Worm (Caenorhabditis elegans): ENCODE data around the gene F43D2.6.

Gene F43D2.6

ce11 chrV:14680014-14680413 lies 45.0 kb upstream of the F43D2.6 start, which contains the start of gene C47E8.3:
C47E8.3 (plus strand) TSS chrV:14680314.
- TF ChIP-seq gmeb-2 (tag; optimal IDR thresholded peaks at IDR 0.05) (no peak), ceh-48 (tag; optimal IDR thresholded peaks at IDR 0.05) (no peak), sox-2 (GFP tag; IDR thresholded peaks at IDR 0.05) (no peak), npax-4 (tag; optimal IDR thresholded peaks at IDR 0.05) (no peak), ceh-22 (tag; optimal IDR thresholded peaks at IDR 0.05) (no peak), ref-2 (tag; optimal IDR thresholded peaks at IDR 0.05) (no peak), ceh-45 (GFP tag; IDR thresholded peaks at IDR 0.05) (no peak), odd-2 (tag; optimal IDR thresholded peaks at IDR 0.05) (no peak), ceh-30 (tag; optimal IDR thresholded peaks at IDR 0.05) (no peak), dve-1 (tag; optimal IDR thresholded peaks at IDR 0.05) (no peak)

ce11 chrV:14678298-14678697 lies 43.3 kb upstream of the F43D2.6 start:
- TF ChIP-seq C08G9.2 (tag; optimal IDR thresholded peaks at IDR 0.05) (no peak), nfya-1 (tag; optimal IDR thresholded peaks at IDR 0.05) (peak; percentile 81)

- no peak for TF ChIP-seq rnt-1 (tag; optimal IDR thresholded peaks at IDR 0.05)
- no peak for TF ChIP-seq unc-42 (tag; optimal IDR thresholded peaks at IDR 0.05)
These were observed 30.7 kb upstream of the F43D2.6 start, which contains the start of gene C47E8.1 for ce11 chrV:14665728-14666127. C47E8.1 (plus strand) TSS chrV:14666028.

ce11 chrV:14663006-14663405 lies 28.0 kb upstream of the F43D2.6 start, which contains the start of gene C47E8.9:
C47E8.9 (plus strand) TSS chrV:14663306.
- TF ChIP-seq ceh-2 (tag; optimal IDR thresholded peaks at IDR 0.05) (no peak), hlh-30 (tag; optimal IDR thresholded peaks at IDR 0.05; ENCODE audit: insufficient read depth) (no peak), elt-4 (tag; optimal IDR thresholded peaks at IDR 0.05) (no peak), fkh-6 (tag; optimal IDR thresholded peaks at IDR 0.05) (no peak), T23F11.4 (GFP tag; optimal IDR thresholded peaks at IDR 0.05) (no peak)

ce11 chrV:14660608-14661355 lies 25.8 kb upstream of the F43D2.6 start, which contains the start of gene srh-17:
srh-17 (plus strand) TSS chrV:14661305.
- TF ChIP-seq che-1 (tag; optimal IDR thresholded peaks at IDR 0.05) (no peak), lim-6 (tag; optimal IDR thresholded peaks at IDR 0.05) (no peak)

ce11 chrV:14659595-14659994 lies 24.6 kb upstream of the F43D2.6 start:
- TF ChIP-seq hlh-15 (tag; optimal IDR thresholded peaks at IDR 0.05) (no peak), sox-4 (tag; optimal IDR thresholded peaks at IDR 0.05) (no peak), F13H6.1 (tag; optimal IDR thresholded peaks at IDR 0.05) (no peak), C38D4.7 (GFP tag; optimal IDR thresholded peaks at IDR 0.05) (no peak), ceh-6 (GFP tag; optimal IDR thresholded peaks at IDR 0.05) (no peak), unc-55 (GFP tag; optimal IDR thresholded peaks at IDR 0.05) (no peak)

ce11 chrV:14658131-14658530 lies 23.2 kb upstream of the F43D2.6 start, which contains the start of gene slc-25A29:
slc-25A29 (minus strand) TSS chrV:14658175.
- TF ChIP-seq mec-3 (tag; optimal IDR thresholded peaks at IDR 0.05; ENCODE audit: borderline replicate concordance), result no peak
- no peak for TF ChIP-seq lim-6 (tag; optimal IDR thresholded peaks at IDR 0.05)
- TF ChIP-seq lin-11 (tag; optimal IDR thresholded peaks at IDR 0.05), result no peak
- no peak for TF ChIP-seq fkh-10 (GFP tag; optimal IDR thresholded peaks at IDR 0.05)

Data from whole organism, late embryonic.